Worm (Caenorhabditis elegans): ENCODE data around the gene mrpl-18.

- TF ChIP-seq ztf-23 (GFP tag; IDR thresholded peaks at IDR 0.05) (no peak), ztf-29 (GFP tag; IDR thresholded peaks at IDR 0.05) (no peak), T22C8.4 (GFP tag; IDR thresholded peaks at IDR 0.05) (no peak), ref-1 (GFP tag; conservative IDR thresholded peaks at IDR 0.05) (no peak)
These were observed 27.9 kb downstream of the mrpl-18 start for ce11 chrIII:8172609-8173133.

Data from whole organism, midembryonic.